Worm (Caenorhabditis elegans): ENCODE results near the gene npr-4.
A peak's percentile ranks its signal among the peaks of the same experiment; 100 is the strongest.

npr-4 gene

DNA sequence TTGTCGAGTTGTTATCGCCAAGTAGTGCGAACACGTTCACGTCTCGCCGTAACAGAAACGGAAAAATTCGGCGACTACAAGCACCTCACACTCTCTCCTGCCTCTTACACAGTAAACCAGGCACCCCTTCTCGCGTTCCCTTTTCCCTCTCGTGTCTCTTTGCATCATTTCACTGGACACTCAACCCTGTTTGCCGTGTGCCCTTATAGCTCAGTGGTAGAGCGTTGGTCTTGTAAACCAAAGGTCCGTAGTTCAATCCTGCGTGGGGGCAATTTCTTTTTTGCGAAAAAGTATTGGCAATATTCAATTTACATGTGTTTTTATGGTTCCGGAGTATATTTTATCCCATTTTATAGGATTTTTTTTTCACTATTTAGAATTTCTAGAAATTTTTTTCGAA is 12.1 kb upstream of the npr-4 start (continued):
- no peak for TF ChIP-seq alr-1 (tag; optimal IDR thresholded peaks at IDR 0.05)
- no peak for TF ChIP-seq nhr-237 (tag; optimal IDR thresholded peaks at IDR 0.05)
- TF ChIP-seq sma-3 (GFP tag; optimal IDR thresholded peaks at IDR 0.05), result no peak
- TF ChIP-seq nhr-77 (tag; optimal IDR thresholded peaks at IDR 0.05), result no peak
- no peak for TF ChIP-seq elt-3 (tag; optimal IDR thresholded peaks at IDR 0.05)
- peak; percentile 33 for TF ChIP-seq sem-4 (tag; optimal IDR thresholded peaks at IDR 0.05)
- peak; percentile 54 for TF ChIP-seq fos-1 (tag; optimal IDR thresholded peaks at IDR 0.05)
- TF ChIP-seq nhr-11 (tag; optimal IDR thresholded peaks at IDR 0.05), result no peak
- TF ChIP-seq peb-1 (tag; optimal IDR thresholded peaks at IDR 0.05), result no peak
- TF ChIP-seq zag-1 (tag; optimal IDR thresholded peaks at IDR 0.05), result peak; percentile 18
- peak; percentile 28 for TF ChIP-seq Y55F3AM.14 (GFP tag; optimal IDR thresholded peaks at IDR 0.05)
- peak; percentile 86 for TF ChIP-seq sma-9 (GFP tag; optimal IDR thresholded peaks at IDR 0.05)
- TF ChIP-seq sma-9 (tag; optimal IDR thresholded peaks at IDR 0.05), result no peak

DNA sequence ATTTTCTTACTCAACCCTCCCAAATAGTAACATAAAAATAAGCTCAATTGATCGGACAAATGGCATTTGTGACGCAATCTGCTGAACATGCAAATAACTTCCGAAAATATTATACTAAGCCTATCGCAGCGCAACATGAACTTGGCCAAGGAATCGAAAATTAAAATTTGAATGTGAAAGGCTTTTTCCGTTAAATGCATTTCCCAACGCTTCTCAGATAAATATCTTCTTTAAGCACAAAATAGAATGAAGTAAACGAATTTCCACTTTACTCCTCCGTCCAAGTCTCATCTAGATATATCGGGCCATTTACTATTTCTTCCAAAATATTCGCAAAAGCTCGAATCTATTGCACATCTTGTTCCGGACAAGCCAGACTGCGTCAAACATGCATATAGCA is 2.4 kb downstream of the npr-4 start:
- no peak for TF ChIP-seq alr-1 (tag; optimal IDR thresholded peaks at IDR 0.05)
- no peak for TF ChIP-seq aly-2 (tag; optimal IDR thresholded peaks at IDR 0.05)
- TF ChIP-seq ztf-11 (tag; optimal IDR thresholded peaks at IDR 0.05), result no peak
- TF ChIP-seq mab-5 (tag; optimal IDR thresholded peaks at IDR 0.05), result no peak
- TF ChIP-seq blmp-1 (tag; optimal IDR thresholded peaks at IDR 0.05; ENCODE audit: insufficient read depth), result no peak

DNA sequence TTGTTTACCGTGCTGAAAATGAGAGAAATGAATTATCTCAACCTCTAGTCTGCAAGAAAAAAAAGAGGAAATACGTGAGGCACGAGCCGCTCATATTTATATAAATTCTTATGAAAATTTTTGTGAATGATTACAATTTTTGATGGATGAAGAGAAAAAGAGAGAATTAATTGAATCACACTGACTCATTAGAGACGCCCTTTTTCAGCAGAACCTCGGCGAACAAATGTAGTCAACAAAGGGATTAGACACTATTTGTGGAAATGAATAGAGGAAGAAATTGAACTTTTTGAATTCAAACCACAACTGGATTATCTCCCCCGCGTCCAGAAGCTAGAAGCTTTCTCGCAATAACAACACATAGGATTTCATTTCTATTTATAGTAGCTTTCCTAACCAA is 4.7 kb downstream of the npr-4 start:
- TF ChIP-seq elt-3 (tag; optimal IDR thresholded peaks at IDR 0.05) (no peak), C34F6.9 (tag; optimal IDR thresholded peaks at IDR 0.05) (no peak), F13H6.1 (tag; optimal IDR thresholded peaks at IDR 0.05) (no peak), lin-39 (tag; optimal IDR thresholded peaks at IDR 0.05) (no peak), ztf-1 (GFP tag; conservative IDR thresholded peaks at IDR 0.05) (no peak)

DNA sequence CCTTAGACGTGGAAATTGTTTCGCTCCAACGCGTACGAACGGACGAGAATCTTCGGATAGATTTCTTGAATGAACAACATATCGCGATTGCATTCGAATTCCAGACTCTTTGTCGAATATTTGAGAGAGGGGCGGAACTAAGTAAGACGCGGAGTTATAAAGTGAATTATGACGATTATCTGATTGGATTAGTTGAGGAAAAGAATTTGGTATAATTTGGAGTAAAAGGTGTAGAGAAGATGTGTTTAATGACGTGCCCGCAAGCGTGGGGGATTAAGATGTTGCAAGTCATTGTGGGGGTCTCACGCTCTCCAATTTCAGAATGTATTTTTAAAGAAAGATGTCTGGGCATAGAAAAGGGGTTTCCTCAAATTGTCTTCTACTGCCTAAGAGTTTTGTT is 6.4 kb downstream of the npr-4 start:
- no peak for TF ChIP-seq sma-3 (GFP tag; optimal IDR thresholded peaks at IDR 0.05)
- peak; percentile 44 for TF ChIP-seq sma-9 (GFP tag; optimal IDR thresholded peaks at IDR 0.05)
- TF ChIP-seq sma-9 (tag; optimal IDR thresholded peaks at IDR 0.05), result no peak

DNA sequence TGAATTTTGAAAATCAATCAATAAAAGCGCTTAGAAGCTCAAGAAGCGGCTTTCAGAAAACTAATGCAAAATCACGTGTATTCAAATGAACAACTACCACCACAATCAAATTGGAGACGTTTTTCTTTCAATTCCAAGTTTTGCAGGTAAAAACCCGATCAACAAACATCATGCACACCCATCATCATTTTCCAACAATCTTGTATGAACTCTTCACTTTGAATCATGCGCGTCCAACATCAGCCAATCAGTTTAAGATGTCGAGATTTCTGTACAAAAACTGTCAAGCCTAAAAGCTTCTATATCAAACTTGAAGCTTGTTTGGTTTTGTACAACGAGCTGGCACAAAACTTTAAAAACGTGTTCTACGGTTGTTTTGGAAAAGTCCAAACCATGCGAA is 12.7 kb downstream of the npr-4 start:
- no peak for TF ChIP-seq nhr-21 (tag; optimal IDR thresholded peaks at IDR 0.05)
- TF ChIP-seq nhr-77 (tag; optimal IDR thresholded peaks at IDR 0.05), result no peak
- TF ChIP-seq nhr-10 (tag; optimal IDR thresholded peaks at IDR 0.05), result no peak
- no peak for TF ChIP-seq sma-9 (GFP tag; optimal IDR thresholded peaks at IDR 0.05)
- TF ChIP-seq sma-9 (tag; optimal IDR thresholded peaks at IDR 0.05), result no peak
- no peak for TF ChIP-seq peb-1 (tag; optimal IDR thresholded peaks at IDR 0.05)
- TF ChIP-seq crh-2 (tag; optimal IDR thresholded peaks at IDR 0.05), result no peak

DNA sequence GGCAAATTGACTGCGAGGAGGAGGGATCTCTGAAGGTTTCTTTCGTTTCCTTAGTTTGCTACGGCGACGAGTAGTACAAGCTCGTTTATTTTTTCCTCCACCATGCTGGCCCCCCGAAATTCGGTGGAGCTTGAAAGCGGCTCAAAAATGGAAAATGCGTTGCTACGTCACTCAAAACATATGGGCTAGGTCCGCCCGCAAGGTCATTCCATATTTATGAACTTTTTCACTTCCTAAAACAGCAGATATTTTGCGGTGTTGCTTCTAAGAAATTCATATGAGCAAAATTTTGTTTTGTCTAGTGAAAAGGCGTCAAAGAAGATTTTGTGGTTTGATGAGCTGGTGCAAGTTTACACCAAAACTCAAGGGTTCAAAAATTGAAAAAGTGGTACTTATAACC is 17.0 kb downstream of the npr-4 start:
- no peak for TF ChIP-seq sma-9 (GFP tag; optimal IDR thresholded peaks at IDR 0.05)
- no peak for TF ChIP-seq sma-9 (tag; optimal IDR thresholded peaks at IDR 0.05)
- TF ChIP-seq unc-55 (GFP tag; optimal IDR thresholded peaks at IDR 0.05), result peak; percentile 26
- no peak for TF ChIP-seq ztf-1 (GFP tag; conservative IDR thresholded peaks at IDR 0.05)

DNA sequence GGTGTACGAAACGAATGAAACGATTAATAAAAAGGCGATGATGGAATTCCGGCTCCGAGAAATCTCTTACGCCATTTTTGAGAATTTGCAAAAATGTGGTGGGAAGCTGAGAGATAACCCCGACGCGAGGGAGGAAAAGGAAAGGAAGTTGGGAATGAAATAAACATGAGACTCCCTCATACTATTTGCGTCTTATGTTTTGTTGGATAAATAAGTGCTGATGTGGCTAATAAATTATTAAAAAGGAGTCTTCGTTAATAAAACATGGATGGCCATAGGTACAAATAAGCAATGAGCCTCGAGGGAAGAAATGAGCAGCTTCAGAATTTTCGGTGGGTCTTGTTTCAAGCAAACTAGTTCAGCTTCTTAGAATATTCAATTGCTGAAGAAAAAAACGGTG is 19.1 kb downstream of the npr-4 start:
- peak; percentile 21 for TF ChIP-seq unc-55 (GFP tag; optimal IDR thresholded peaks at IDR 0.05)
- TF ChIP-seq peb-1 (tag; optimal IDR thresholded peaks at IDR 0.05), result no peak
- peak; percentile 0 for TF ChIP-seq sma-9 (GFP tag; optimal IDR thresholded peaks at IDR 0.05)
- no peak for TF ChIP-seq sma-9 (tag; optimal IDR thresholded peaks at IDR 0.05)

DNA sequence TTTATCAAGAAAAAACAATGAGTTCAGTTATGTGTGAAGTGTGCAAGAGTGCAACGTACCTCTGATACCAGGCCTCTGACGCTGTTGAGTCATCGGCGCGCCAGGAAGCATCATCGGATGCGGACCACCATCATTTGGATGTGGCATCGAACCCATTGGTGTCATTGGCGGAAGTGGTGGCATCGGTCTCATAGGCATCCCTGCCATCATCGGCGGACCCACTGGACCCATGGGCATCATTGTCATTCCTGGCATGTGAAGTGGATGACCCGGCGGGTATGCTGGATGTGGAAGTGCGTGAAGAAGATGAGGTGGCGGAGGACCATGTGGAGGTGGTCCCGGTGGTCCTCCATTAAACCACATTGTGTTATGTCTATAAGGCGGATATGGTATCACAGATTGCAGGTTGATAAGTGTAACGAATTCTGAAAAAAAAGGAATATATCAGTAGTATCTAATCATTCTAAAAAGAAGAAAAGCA is 26.1 kb downstream of the npr-4 start, which contains the start of gene scd-1:
Gene scd-1, minus strand, starts transcription at position 431 of the 481 bp plus-strand sequence.
- no peak for TF ChIP-seq ama-1 (optimal IDR thresholded peaks at IDR 0.05)
- TF ChIP-seq ztf-1 (GFP tag; conservative IDR thresholded peaks at IDR 0.05), result no peak
- TF ChIP-seq mab-5 (tag; optimal IDR thresholded peaks at IDR 0.05), result no peak
- no peak for TF ChIP-seq lin-11 (tag; optimal IDR thresholded peaks at IDR 0.05)
- no peak for TF ChIP-seq blmp-1 (tag; optimal IDR thresholded peaks at IDR 0.05; ENCODE audit: insufficient read depth)

Data from whole organism, L2 larva.